Worm (Caenorhabditis elegans): ENCODE data around the gene Y54G2A.28.

Y54G2A.28 gene

ce11 chrIV:2998597-2999161 lies 13.5 kb downstream of the Y54G2A.28 start (continued):
- no peak for TF ChIP-seq ahr-1 (tag; optimal IDR thresholded peaks at IDR 0.05)
- TF ChIP-seq npax-4 (tag; optimal IDR thresholded peaks at IDR 0.05): no peak
- peak; percentile 54 for TF ChIP-seq ceh-18 (tag; optimal IDR thresholded peaks at IDR 0.05)
- TF ChIP-seq T23F11.4 (GFP tag; optimal IDR thresholded peaks at IDR 0.05): no peak
- peak; percentile 47 for TF ChIP-seq hlh-6 (tag; optimal IDR thresholded peaks at IDR 0.05)
- peak; percentile 63 for TF ChIP-seq tbx-2 (tag; optimal IDR thresholded peaks at IDR 0.05)

ce11 chrIV:2997302-2997701 lies 14.9 kb downstream of the Y54G2A.28 start:
- peak; percentile 24 for TF ChIP-seq unc-55 (GFP tag; optimal IDR thresholded peaks at IDR 0.05)
- TF ChIP-seq ets-4 (tag; optimal IDR thresholded peaks at IDR 0.05): no peak
- TF ChIP-seq Y22D7AL.16 (tag; optimal IDR thresholded peaks at IDR 0.05): no peak
- no peak for TF ChIP-seq hlh-6 (tag; optimal IDR thresholded peaks at IDR 0.05)
- TF ChIP-seq ceh-22 (tag; optimal IDR thresholded peaks at IDR 0.05): no peak

- TF ChIP-seq hlh-13 (GFP tag; optimal IDR thresholded peaks at IDR 0.05) (no peak), che-1 (tag; optimal IDR thresholded peaks at IDR 0.05) (no peak), K09A11.1 (tag; optimal IDR thresholded peaks at IDR 0.05; ENCODE audit: insufficient read depth) (no peak), ceh-48 (tag; optimal IDR thresholded peaks at IDR 0.05) (no peak), nhr-11 (tag; optimal IDR thresholded peaks at IDR 0.05) (no peak), ceh-6 (GFP tag; optimal IDR thresholded peaks at IDR 0.05) (no peak), T23F11.4 (GFP tag; optimal IDR thresholded peaks at IDR 0.05) (no peak), ceh-30 (tag; optimal IDR thresholded peaks at IDR 0.05) (no peak), npax-4 (tag; optimal IDR thresholded peaks at IDR 0.05) (no peak), ceh-2 (tag; optimal IDR thresholded peaks at IDR 0.05) (no peak), C38D4.7 (GFP tag; optimal IDR thresholded peaks at IDR 0.05) (no peak)
Measured at ce11 chrIV:2995372-2995771, 16.8 kb downstream of the Y54G2A.28 start, which contains the start of gene Y54G2A.26. Gene Y54G2A.26, minus strand, starts transcription at chrIV:2995472.

ce11 chrIV:2994883-2995282 lies 17.3 kb downstream of the Y54G2A.28 start:
- no peak for TF ChIP-seq mec-3 (tag; optimal IDR thresholded peaks at IDR 0.05; ENCODE audit: borderline replicate concordance)
- TF ChIP-seq ceh-24 (tag; optimal IDR thresholded peaks at IDR 0.05): no peak
- TF ChIP-seq ahr-1 (tag; optimal IDR thresholded peaks at IDR 0.05): no peak
- no peak for TF ChIP-seq fkh-6 (tag; optimal IDR thresholded peaks at IDR 0.05)
- no peak for TF ChIP-seq unc-86 (tag; optimal IDR thresholded peaks at IDR 0.05)
- no peak for TF ChIP-seq ztf-16 (tag; optimal IDR thresholded peaks at IDR 0.05)

ce11 chrIV:2993278-2993899 lies 18.8 kb downstream of the Y54G2A.28 start:
- no peak for TF ChIP-seq nhr-232 (tag; optimal IDR thresholded peaks at IDR 0.05)
- TF ChIP-seq pros-1 (tag; optimal IDR thresholded peaks at IDR 0.05): peak; percentile 25
- TF ChIP-seq lin-11 (tag; optimal IDR thresholded peaks at IDR 0.05): peak; percentile 7
- peak; percentile 42 for TF ChIP-seq hlh-30 (tag; optimal IDR thresholded peaks at IDR 0.05; ENCODE audit: insufficient read depth)
- no peak for TF ChIP-seq pha-2 (tag; optimal IDR thresholded peaks at IDR 0.05)
- TF ChIP-seq ceh-9 (tag; optimal IDR thresholded peaks at IDR 0.05): no peak
- no peak for TF ChIP-seq unc-55 (GFP tag; optimal IDR thresholded peaks at IDR 0.05)
- TF ChIP-seq ceh-31 (tag; optimal IDR thresholded peaks at IDR 0.05): peak; percentile 47
- TF ChIP-seq npax-4 (tag; optimal IDR thresholded peaks at IDR 0.05): no peak
- no peak for TF ChIP-seq madf-2 (tag; optimal IDR thresholded peaks at IDR 0.05)
- peak; percentile 48 for TF ChIP-seq ztf-16 (tag; optimal IDR thresholded peaks at IDR 0.05)
- no peak for TF ChIP-seq ets-4 (tag; optimal IDR thresholded peaks at IDR 0.05)
- TF ChIP-seq ref-2 (tag; optimal IDR thresholded peaks at IDR 0.05): no peak
- no peak for TF ChIP-seq fkh-6 (tag; optimal IDR thresholded peaks at IDR 0.05)
- no peak for TF ChIP-seq ama-1 (optimal IDR thresholded peaks at IDR 0.05)
- no peak for TF ChIP-seq ceh-34 (tag; optimal IDR thresholded peaks at IDR 0.05)
- peak; percentile 14 for TF ChIP-seq pat-9 (tag; optimal IDR thresholded peaks at IDR 0.05)
- no peak for TF ChIP-seq C38D4.7 (GFP tag; optimal IDR thresholded peaks at IDR 0.05)
- TF ChIP-seq ttx-3 (tag; optimal IDR thresholded peaks at IDR 0.05): no peak
- no peak for TF ChIP-seq ceh-6 (GFP tag; optimal IDR thresholded peaks at IDR 0.05)
- no peak for TF ChIP-seq dmd-4 (tag; optimal IDR thresholded peaks at IDR 0.05; ENCODE audit: borderline replicate concordance)
- TF ChIP-seq ceh-48 (tag; optimal IDR thresholded peaks at IDR 0.05): peak; percentile 7
- no peak for TF ChIP-seq pag-3 (tag; optimal IDR thresholded peaks at IDR 0.05; ENCODE audit: borderline replicate concordance)
- peak; percentile 17 for TF ChIP-seq sox-4 (tag; optimal IDR thresholded peaks at IDR 0.05)
- TF ChIP-seq F13H6.1 (tag; optimal IDR thresholded peaks at IDR 0.05): no peak
- TF ChIP-seq fax-1 (tag; optimal IDR thresholded peaks at IDR 0.05): no peak
- no peak for TF ChIP-seq ceh-14 (tag; optimal IDR thresholded peaks at IDR 0.05)
- TF ChIP-seq elt-2 (tag; optimal IDR thresholded peaks at IDR 0.05): peak; percentile 42
